Fruit fly (Drosophila melanogaster) whole organism, prepupa: Measurements from ENCODE around the gene CG12118.
A peak's percentile ranks its signal among the peaks of the same experiment; 100 is the strongest.

ENCODE experiments used
- CG10631 ChIP-seq: fragments of 200-800 bp; sonication (Bioruptor generic); optimal IDR thresholded peaks from 2 replicates; lab custom pipeline; 2016; ENCODE audit warnings: missing biosample characterization, missing genetic modification characterization
- CG10669 ChIP-seq: fragments of 200-800 bp; sonication (Bioruptor generic); optimal IDR thresholded peaks from 3 replicates; lab custom pipeline; 2018; ENCODE audit warnings: missing biosample characterization, mild to moderate bottlenecking, missing genetic modification characterization, moderate library complexity
- CG11294 ChIP-seq: fragments of 200-800 bp; sonication (Bioruptor generic); IDR thresholded peaks from 2 replicates; pipeline ENCODE4 v1.3.6; 2022; ENCODE audit warnings: missing biosample characterization, missing genetic modification characterization
- CG11762 ChIP-seq: fragments of 200-800 bp; sonication (Bioruptor generic); optimal IDR thresholded peaks from 3 replicates; lab custom pipeline; 2016; ENCODE audit warnings: missing biosample characterization, missing genetic modification characterization; ENCODE audit not compliant: insufficient read depth
- CG16779 ChIP-seq: fragments of 200-800 bp; sonication (Bioruptor generic); optimal IDR thresholded peaks from 3 replicates; lab custom pipeline; 2017; ENCODE audit warnings: missing biosample characterization, mild to moderate bottlenecking, missing genetic modification characterization
- CG32006 ChIP-seq: fragments of 200-800 bp; sonication (Bioruptor generic); optimal IDR thresholded peaks from 3 replicates; lab custom pipeline; 2017; ENCODE audit warnings: missing biosample characterization, mild to moderate bottlenecking, missing genetic modification characterization
- CG34406 ChIP-seq: fragments of 200-800 bp; sonication (Bioruptor generic); optimal IDR thresholded peaks from 3 replicates; lab custom pipeline; 2016; ENCODE audit warnings: missing biosample characterization, missing genetic modification characterization
- CG6276 ChIP-seq: fragments of 200-800 bp; sonication (Bioruptor generic); optimal IDR thresholded peaks from 2 replicates; lab custom pipeline; 2017; ENCODE audit warnings: missing biosample characterization, mild to moderate bottlenecking, missing genetic modification characterization
- CG6792 ChIP-seq: fragments of 200-800 bp; sonication (Bioruptor generic); optimal IDR thresholded peaks from 3 replicates; lab custom pipeline; 2016; ENCODE audit warnings: missing biosample characterization, missing genetic modification characterization
- CG6808 ChIP-seq: fragments of 200-800 bp; sonication (Bioruptor generic); optimal IDR thresholded peaks from 3 replicates; lab custom pipeline; 2017; ENCODE audit warnings: missing biosample characterization, missing genetic modification characterization, mild to moderate bottlenecking, moderate library complexity, missing genetic modification reagents
- CG6854 ChIP-seq: fragments of 200-800 bp; sonication (Bioruptor generic); optimal IDR thresholded peaks from 2 replicates; lab custom pipeline; 2017; ENCODE audit warnings: missing biosample characterization, mild to moderate bottlenecking, missing genetic modification characterization
- CG8632 ChIP-seq: fragments of 200-800 bp; sonication (Bioruptor generic); optimal IDR thresholded peaks from 3 replicates; lab custom pipeline; 2016; ENCODE audit warnings: missing biosample characterization, missing genetic modification characterization
- Eip78C ChIP-seq: fragments of 200-800 bp; sonication (Bioruptor generic); peaks from one replicate; lab custom pipeline; 2016; ENCODE audit warnings: missing biosample characterization, missing genetic modification characterization
- Eip93F ChIP-seq: fragments of 200-800 bp; sonication (Bioruptor generic); optimal IDR thresholded peaks from 2 replicates; lab custom pipeline; 2016; ENCODE audit warnings: missing biosample characterization, mild to moderate bottlenecking, missing genetic modification characterization
- Ets96B ChIP-seq: fragments of 200-800 bp; optimal IDR thresholded peaks from 2 replicates; lab custom pipeline; 2019; ENCODE audit warnings: missing biosample characterization, mild to moderate bottlenecking, missing genetic modification characterization, moderate library complexity
- Gug ChIP-seq: fragments of 200-800 bp; sonication (Bioruptor generic); IDR thresholded peaks from 2 replicates; pipeline ENCODE4 v1.3.6; 2022; ENCODE audit warnings: missing biosample characterization, missing genetic modification characterization
- Hr39 ChIP-seq: fragments of 200-800 bp; sonication (Bioruptor generic); optimal IDR thresholded peaks from 2 replicates; lab custom pipeline; 2016; ENCODE audit warnings: missing biosample characterization, missing genetic modification characterization
- OdsH ChIP-seq: fragments of 200-800 bp; sonication (Bioruptor generic); optimal IDR thresholded peaks from 3 replicates; lab custom pipeline; 2016; ENCODE audit warnings: missing biosample characterization, missing genetic modification characterization
- Sox102F ChIP-seq: fragments of 200-800 bp; sonication (Bioruptor generic); optimal IDR thresholded peaks from 2 replicates; lab custom pipeline; 2016; ENCODE audit warnings: missing biosample characterization, mild to moderate bottlenecking, missing genetic modification characterization
- Sox14 ChIP-seq: fragments of 200-800 bp; sonication (Bioruptor generic); optimal IDR thresholded peaks from 3 replicates; lab custom pipeline; 2016; ENCODE audit warnings: missing biosample characterization, missing genetic modification characterization
- achi ChIP-seq: fragments of 200-800 bp; sonication (Bioruptor generic); optimal IDR thresholded peaks from 3 replicates; lab custom pipeline; 2016; ENCODE audit warnings: missing biosample characterization, missing genetic modification characterization
- acj6 ChIP-seq: fragments of 200-800 bp; sonication (Bioruptor generic); optimal IDR thresholded peaks from 3 replicates; lab custom pipeline; 2016; ENCODE audit warnings: missing biosample characterization, missing genetic modification characterization
- dac ChIP-seq: fragments of 200-800 bp; sonication (Bioruptor generic); optimal IDR thresholded peaks from 2 replicates; lab custom pipeline; 2017; ENCODE audit warnings: missing biosample characterization, mild to moderate bottlenecking, missing genetic modification characterization
- eg ChIP-seq: fragments of 200-800 bp; sonication (Bioruptor generic); IDR thresholded peaks from 3 replicates; pipeline ENCODE4 v1.3.6; 2022; ENCODE audit warnings: missing biosample characterization, missing genetic modification characterization
- esn ChIP-seq: fragments of 200-800 bp; sonication (Bioruptor generic); optimal IDR thresholded peaks from 2 replicates; lab custom pipeline; 2016; ENCODE audit warnings: missing biosample characterization, mild to moderate bottlenecking, missing genetic modification characterization, moderate library complexity
- fd59A ChIP-seq: fragments of 200-800 bp; sonication (Bioruptor generic); optimal IDR thresholded peaks from 2 replicates; lab custom pipeline; 2017; ENCODE audit warnings: missing biosample characterization, mild to moderate bottlenecking, missing genetic modification characterization, missing genetic modification reagents
- fd85E ChIP-seq: fragments of 200-800 bp; sonication (Bioruptor generic); optimal IDR thresholded peaks from 3 replicates; lab custom pipeline; 2016; ENCODE audit warnings: missing biosample characterization, missing genetic modification characterization
- lz ChIP-seq: fragments of 200-800 bp; sonication (Bioruptor generic); optimal IDR thresholded peaks from 3 replicates; lab custom pipeline; 2016; ENCODE audit warnings: missing biosample characterization, missing genetic modification characterization
- net ChIP-seq: fragments of 200-800 bp; sonication (Bioruptor generic); optimal IDR thresholded peaks from 3 replicates; lab custom pipeline; 2016; ENCODE audit warnings: missing biosample characterization, missing genetic modification characterization
- salr ChIP-seq, 2 experiments: fragments of 200-800 bp; sonication (Bioruptor generic); optimal IDR thresholded peaks; 3 replicates each; lab custom pipeline; 2016 to 2018; ENCODE audit warnings: missing biosample characterization in 2 of 2, missing genetic modification characterization in 2 of 2, mild to moderate bottlenecking in 1 of 2
- spab ChIP-seq: fragments of 200-800 bp; sonication (Bioruptor generic); optimal IDR thresholded peaks from 2 replicates; lab custom pipeline; 2017; ENCODE audit warnings: missing biosample characterization, mild to moderate bottlenecking, missing genetic modification characterization, missing genetic modification reagents
- ss ChIP-seq, 2 experiments: fragments of 200-800 bp; sonication (Bioruptor generic); optimal IDR thresholded peaks; 2 replicates in 1 of 2; 3 replicates in 1 of 2; lab custom pipeline; 2017 to 2018; ENCODE audit warnings: mild to moderate bottlenecking in 2 of 2, missing biosample characterization in 2 of 2, missing genetic modification characterization in 2 of 2, moderate library complexity in 1 of 2
- svp ChIP-seq: fragments of 200-800 bp; sonication (Bioruptor generic); peaks from one replicate; lab custom pipeline; 2016; ENCODE audit warnings: missing biosample characterization, missing genetic modification characterization
- topi ChIP-seq: fragments of 200-800 bp; sonication (Bioruptor generic); optimal IDR thresholded peaks from 3 replicates; lab custom pipeline; 2016; ENCODE audit warnings: missing biosample characterization, missing genetic modification characterization
- vri ChIP-seq: fragments of 200-800 bp; sonication (Bioruptor generic); optimal IDR thresholded peaks from 3 replicates; lab custom pipeline; 2016; ENCODE audit warnings: missing biosample characterization, mild to moderate bottlenecking, missing genetic modification characterization

The CG12118 gene

dm6 chrX:9161912-9162311, 34.3 kb downstream of the CG12118 start, which contains the start of the genes Zpr1 and CG44532:
TSS of gene Zpr1 (minus strand) at chrX:9162090.
TSS of gene CG44532 (plus strand) at chrX:9162092.
- TF ChIP-seq CG6276 (GFP tag; lab: Kevin White, UChicago) = no peak
- no peak for TF ChIP-seq CG8632
- TF ChIP-seq CG32006 = no peak
- no peak for TF ChIP-seq ss (GFP tag; optimal IDR thresholded peaks at IDR 0.05; lab: Kevin White, UChicago)
- TF ChIP-seq CG11294 = no peak
- TF ChIP-seq vri (GFP tag; lab: Kevin White, UChicago) = no peak
- TF ChIP-seq Ets96B (tag; lab: Kevin White, UChicago) = no peak
- no peak for TF ChIP-seq CG16779 (tag; lab: Kevin White, UChicago)
- TF ChIP-seq eg (GFP tag; lab: Robert Waterston, UW) = no peak
- TF ChIP-seq CG6808 (GFP tag; lab: Kevin White, UChicago) = no peak
- no peak for TF ChIP-seq Gug (GFP tag; lab: Robert Waterston, UW)
- TF ChIP-seq OdsH = no peak
- no peak for TF ChIP-seq CG34406 (GFP tag; lab: Kevin White, UChicago)
- TF ChIP-seq acj6 = no peak
- no peak for TF ChIP-seq lz
- no peak for TF ChIP-seq svp (GFP tag; lab: Kevin White, UChicago)
- TF ChIP-seq salr (GFP tag; optimal IDR thresholded peaks at IDR 0.05; lab: Kevin White, UChicago) = no peak

DNA sequence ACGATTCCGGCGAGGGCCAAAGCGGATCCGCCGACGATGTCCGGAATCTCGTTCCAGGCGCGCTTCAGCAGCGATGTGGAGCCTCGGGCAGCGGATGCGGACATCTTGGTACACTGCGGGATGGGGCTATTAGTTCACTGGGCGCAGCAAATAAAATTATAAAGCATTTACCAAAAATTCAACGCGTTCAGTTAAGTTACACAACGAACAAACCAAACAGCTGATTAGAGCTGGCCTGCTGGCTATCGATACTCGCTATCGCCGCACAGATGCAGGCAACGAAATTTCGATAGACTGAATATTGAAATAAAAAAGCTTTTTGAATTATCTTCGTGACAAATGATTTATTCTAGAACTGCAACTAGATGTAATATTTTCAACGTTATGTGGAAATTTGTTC, 36.5 kb downstream of the CG12118 start, which contains the start of gene NdufA3:
NdufA3 (minus strand) TSS at position 317 of the 400 bp plus-strand sequence.
- TF ChIP-seq vri (GFP tag; lab: Kevin White, UChicago) = peak; percentile 41
- no peak for TF ChIP-seq CG16779 (tag; lab: Kevin White, UChicago)

dm6 chrX:9158366-9158765, 37.8 kb downstream of the CG12118 start, which contains the start of the genes Ost48 and Dlip1:
TSS of gene Ost48 (minus strand) at chrX:9158515.
TSS of gene Dlip1 (plus strand) at chrX:9158622.
- TF ChIP-seq OdsH = no peak
- no peak for TF ChIP-seq CG11762 (GFP tag; lab: Kevin White, UChicago)
- TF ChIP-seq Sox14 (GFP tag; lab: Kevin White, UChicago) = no peak
- no peak for TF ChIP-seq CG6792 (GFP tag; lab: Kevin White, UChicago)
- TF ChIP-seq lz = no peak
- no peak for TF ChIP-seq achi (GFP tag; lab: Kevin White, UChicago)
- TF ChIP-seq CG10669 (GFP tag; lab: Kevin White, UChicago) = no peak
- TF ChIP-seq fd59A (GFP tag; lab: Kevin White, UChicago) = no peak
- TF ChIP-seq svp (GFP tag; lab: Kevin White, UChicago) = no peak
- TF ChIP-seq spab (GFP tag; lab: Kevin White, UChicago) = no peak
- TF ChIP-seq net (GFP tag; lab: Kevin White, UChicago) = no peak

DNA sequence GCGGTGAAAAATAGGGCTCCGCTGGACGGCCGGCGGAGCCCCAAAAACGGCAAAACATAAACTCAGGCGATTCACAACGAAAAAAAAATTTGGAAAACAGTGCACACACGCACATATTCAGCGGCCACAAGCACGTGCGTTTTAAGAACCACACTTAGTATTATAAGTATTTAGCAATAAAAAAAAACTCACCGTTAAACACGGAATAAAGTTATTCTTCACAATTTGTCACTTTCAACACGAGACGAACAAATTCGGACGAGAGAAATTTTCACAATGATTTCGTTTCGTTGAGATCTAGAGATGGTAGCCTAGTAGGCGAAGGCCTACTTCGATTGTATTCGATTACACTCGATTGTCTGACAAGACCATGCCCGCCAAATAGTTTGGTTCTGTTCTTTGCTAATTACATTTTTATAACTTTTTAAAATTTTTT, 39.8 kb downstream of the CG12118 start, which contains the start of gene His3.3B:
His3.3B (minus strand) TSS at position 282 of the 436 bp plus-strand sequence.
- TF ChIP-seq Hr39 (GFP tag; lab: Kevin White, UChicago) = no peak
- TF ChIP-seq Eip78C (GFP tag; lab: Kevin White, UChicago) = peak; percentile 64
- no peak for TF ChIP-seq dac (GFP tag; lab: Kevin White, UChicago)
- peak; percentile 2 for TF ChIP-seq CG8632
- TF ChIP-seq Sox102F = peak; percentile 32
- TF ChIP-seq Sox14 (GFP tag; lab: Kevin White, UChicago) = peak; percentile 15
- peak; percentile 11 for TF ChIP-seq esn
- TF ChIP-seq CG10631 (GFP tag; lab: Kevin White, UChicago) = no peak
- TF ChIP-seq fd85E (GFP tag; lab: Kevin White, UChicago) = peak; percentile 3
- TF ChIP-seq topi (GFP tag; lab: Kevin White, UChicago) = peak; percentile 31
- no peak for TF ChIP-seq CG16779 (tag; lab: Kevin White, UChicago)
- peak; percentile 15 for TF ChIP-seq CG6854 (GFP tag; lab: Kevin White, UChicago)
- TF ChIP-seq vri (GFP tag; lab: Kevin White, UChicago) = peak; percentile 33
- TF ChIP-seq svp (GFP tag; lab: Kevin White, UChicago) = peak; percentile 60
- peak; percentile 2 for TF ChIP-seq Eip93F
